Worm (Caenorhabditis elegans) whole organism, L2 larva: ENCODE data around the gene hum-10.
A peak's percentile ranks its signal among the peaks of the same experiment; 100 is the strongest.

Source experiments
- C34F6.9 ChIP-seq: fragments of 150-350 bp; optimal IDR thresholded peaks from 2 replicates; lab custom pipeline; 2014; ENCODE audit warnings: missing biosample characterization, missing genetic modification characterization
- F13H6.1 ChIP-seq: sonication (generic microtip); optimal IDR thresholded peaks from 2 replicates; lab custom pipeline; 2016; ENCODE audit warnings: missing genetic modification characterization, missing compliant biosample characterization
- R02D3.7 ChIP-seq: fragments of 150-350 bp; optimal IDR thresholded peaks from 2 replicates; lab custom pipeline; 2014; ENCODE audit warnings: missing biosample characterization, missing genetic modification characterization
- Y55F3AM.14 ChIP-seq: fragments of 200-800 bp; sonication (Bioruptor generic); optimal IDR thresholded peaks from 2 replicates; lab custom pipeline; 2018; ENCODE audit warnings: mild to moderate bottlenecking, missing genetic modification characterization, missing compliant biosample characterization
- ZK546.5 ChIP-seq: sonication (generic microtip); optimal IDR thresholded peaks from 2 replicates; lab custom pipeline; 2017; ENCODE audit warnings: missing biosample characterization, missing genetic modification characterization
- alr-1 ChIP-seq: fragments of 150-350 bp; optimal IDR thresholded peaks from 2 replicates; lab custom pipeline; 2014; ENCODE audit warnings: missing biosample characterization, missing genetic modification characterization
- aly-2 ChIP-seq: fragments of 150-350 bp; optimal IDR thresholded peaks from 2 replicates; lab custom pipeline; 2014; ENCODE audit warnings: missing biosample characterization, missing genetic modification characterization
- ama-1 ChIP-seq: fragments of 150-350 bp; optimal IDR thresholded peaks from 2 replicates; lab custom pipeline; 2018; ENCODE audit warnings: inconsistent platforms
- blmp-1 ChIP-seq: sonication (generic microtip); optimal IDR thresholded peaks from 2 replicates; lab custom pipeline; 2017; ENCODE audit warnings: missing genetic modification characterization, mild to moderate bottlenecking, missing compliant biosample characterization, antibody characterized with exemption, moderate library complexity; ENCODE audit not compliant: insufficient read depth
- ceh-16 ChIP-seq: fragments of 150-350 bp; optimal IDR thresholded peaks from 2 replicates; lab custom pipeline; 2014; ENCODE audit warnings: missing biosample characterization, missing genetic modification characterization
- crh-2 ChIP-seq: sonication (generic microtip); optimal IDR thresholded peaks from 2 replicates; lab custom pipeline; 2017; ENCODE audit warnings: missing biosample characterization, missing genetic modification characterization
- egl-27 ChIP-seq: sonication (generic microtip); optimal IDR thresholded peaks from 3 replicates; lab custom pipeline; 2017; ENCODE audit warnings: missing biosample characterization, missing genetic modification reagents, missing genetic modification characterization
- elt-1 ChIP-seq: fragments of 150-350 bp; optimal IDR thresholded peaks from 2 replicates; lab custom pipeline; 2014; ENCODE audit warnings: missing biosample characterization, missing genetic modification characterization
- elt-3 ChIP-seq: sonication (generic microtip); optimal IDR thresholded peaks from 2 replicates; lab custom pipeline; 2017; ENCODE audit warnings: missing biosample characterization, missing genetic modification characterization
- fos-1 ChIP-seq: fragments of 150-350 bp; optimal IDR thresholded peaks from 2 replicates; lab custom pipeline; 2014; ENCODE audit warnings: missing biosample characterization, missing genetic modification characterization
- gmeb-1 ChIP-seq: fragments of 150-350 bp; optimal IDR thresholded peaks from 2 replicates; lab custom pipeline; 2014; ENCODE audit warnings: missing biosample characterization, missing genetic modification characterization
- lin-11 ChIP-seq: fragments of 150-350 bp; sonication (generic microtip); optimal IDR thresholded peaks from 2 replicates; lab custom pipeline; 2014; ENCODE audit warnings: missing biosample characterization, missing genetic modification characterization, inconsistent platforms, mixed read lengths
- lin-13 ChIP-seq: fragments of 150-350 bp; optimal IDR thresholded peaks from 2 replicates; lab custom pipeline; 2014; ENCODE audit warnings: missing biosample characterization, missing genetic modification reagents, missing genetic modification characterization
- lsy-2 ChIP-seq, 2 experiments: fragments of 150-350 bp in 1 of 2; sonication (generic microtip) in 1 of 2; optimal IDR thresholded peaks; 2 replicates each; lab custom pipeline; 2014 to 2017; ENCODE audit warnings: missing biosample characterization in 2 of 2, missing genetic modification characterization in 2 of 2
- mab-5 ChIP-seq: fragments of 150-350 bp; optimal IDR thresholded peaks from 2 replicates; lab custom pipeline; 2014; ENCODE audit warnings: missing biosample characterization, missing genetic modification characterization
- mbf-1 ChIP-seq: sonication (generic microtip); optimal IDR thresholded peaks from 2 replicates; lab custom pipeline; 2017; ENCODE audit warnings: missing biosample characterization, missing genetic modification characterization
- mdl-1 ChIP-seq, 2 experiments: fragments of 150-350 bp in 1 of 2; sonication (generic microtip) in 1 of 2; optimal IDR thresholded peaks; 2 replicates each; lab custom pipeline; 2017; ENCODE audit warnings: missing biosample characterization in 2 of 2, missing genetic modification characterization in 2 of 2
- nhr-10 ChIP-seq: sonication (generic microtip); optimal IDR thresholded peaks from 2 replicates; lab custom pipeline; 2017; ENCODE audit warnings: missing biosample characterization, missing genetic modification characterization
- nhr-11 ChIP-seq: fragments of 150-350 bp; optimal IDR thresholded peaks from 2 replicates; lab custom pipeline; 2014; ENCODE audit warnings: missing biosample characterization, missing genetic modification characterization
- nhr-12 ChIP-seq: fragments of 150-350 bp; optimal IDR thresholded peaks from 2 replicates; lab custom pipeline; 2014; ENCODE audit warnings: missing biosample characterization, missing genetic modification characterization
- nhr-129 ChIP-seq: fragments of 150-350 bp; optimal IDR thresholded peaks from 2 replicates; lab custom pipeline; 2014; ENCODE audit warnings: missing biosample characterization, missing genetic modification characterization
- nhr-21 ChIP-seq: fragments of 150-350 bp; optimal IDR thresholded peaks from 2 replicates; lab custom pipeline; 2014; ENCODE audit warnings: missing biosample characterization, missing genetic modification characterization
- nhr-23 ChIP-seq: fragments of 150-350 bp; optimal IDR thresholded peaks from 2 replicates; lab custom pipeline; 2014; ENCODE audit warnings: missing biosample characterization, missing genetic modification reagents, missing genetic modification characterization
- nhr-237 ChIP-seq: fragments of 150-350 bp; optimal IDR thresholded peaks from 2 replicates; lab custom pipeline; 2014; ENCODE audit warnings: missing biosample characterization, missing genetic modification characterization
- nhr-25 ChIP-seq: fragments of 150-350 bp; sonication (generic microtip); optimal IDR thresholded peaks from 3 replicates; lab custom pipeline; 2014; ENCODE audit warnings: missing biosample characterization, missing genetic modification characterization
- nhr-6 ChIP-seq: fragments of 150-350 bp; optimal IDR thresholded peaks from 2 replicates; lab custom pipeline; 2014; ENCODE audit warnings: missing biosample characterization, missing genetic modification characterization
- nhr-77 ChIP-seq: fragments of 150-350 bp; optimal IDR thresholded peaks from 2 replicates; lab custom pipeline; 2014; ENCODE audit warnings: missing biosample characterization, missing genetic modification characterization
- peb-1 ChIP-seq: fragments of 150-350 bp; optimal IDR thresholded peaks from 2 replicates; lab custom pipeline; 2014; ENCODE audit warnings: missing biosample characterization, missing genetic modification characterization
- sem-4 ChIP-seq: fragments of 150-350 bp; optimal IDR thresholded peaks from 2 replicates; lab custom pipeline; 2014; ENCODE audit warnings: missing biosample characterization, missing genetic modification reagents, missing genetic modification characterization
- sma-3 ChIP-seq: sonication (generic microtip); optimal IDR thresholded peaks from 2 replicates; lab custom pipeline; 2016; ENCODE audit warnings: missing genetic modification reagents, missing genetic modification characterization, missing compliant biosample characterization
- sma-9 ChIP-seq, 2 experiments: fragments of 150-350 bp in 1 of 2; sonication (generic microtip) in 1 of 2; optimal IDR thresholded peaks; 2 replicates each; lab custom pipeline; 2014 to 2016; ENCODE audit warnings: missing genetic modification characterization in 2 of 2, mild to moderate bottlenecking in 1 of 2, missing biosample characterization in 1 of 2, missing compliant biosample characterization in 1 of 2, missing genetic modification reagents in 1 of 2, moderate library complexity in 1 of 2
- snpc-4 ChIP-seq: fragments of 150-350 bp; optimal IDR thresholded peaks from 2 replicates; lab custom pipeline; 2014; ENCODE audit warnings: missing biosample characterization, missing genetic modification characterization
- unc-39 ChIP-seq: fragments of 150-350 bp; optimal IDR thresholded peaks from 2 replicates; lab custom pipeline; 2014; ENCODE audit warnings: missing biosample characterization, missing genetic modification characterization
- unc-55 ChIP-seq: fragments of 150-350 bp; sonication (generic microtip); optimal IDR thresholded peaks from 3 replicates; lab custom pipeline; 2014; ENCODE audit warnings: missing biosample characterization, missing genetic modification reagents, missing genetic modification characterization
- ztf-1 ChIP-seq: fragments of 200-800 bp; sonication (Bioruptor generic); conservative IDR thresholded peaks from 2 replicates; pipeline ENCODE4 v1.3.6; 2022; ENCODE audit warnings: missing genetic modification characterization, missing compliant biosample characterization
- ztf-11 ChIP-seq: sonication (generic microtip); optimal IDR thresholded peaks from 2 replicates; lab custom pipeline; 2017; ENCODE audit warnings: missing biosample characterization, missing genetic modification characterization
- ztf-4 ChIP-seq: fragments of 150-350 bp; optimal IDR thresholded peaks from 2 replicates; lab custom pipeline; 2014; ENCODE audit warnings: missing biosample characterization, missing genetic modification characterization

hum-10 gene

DNA sequence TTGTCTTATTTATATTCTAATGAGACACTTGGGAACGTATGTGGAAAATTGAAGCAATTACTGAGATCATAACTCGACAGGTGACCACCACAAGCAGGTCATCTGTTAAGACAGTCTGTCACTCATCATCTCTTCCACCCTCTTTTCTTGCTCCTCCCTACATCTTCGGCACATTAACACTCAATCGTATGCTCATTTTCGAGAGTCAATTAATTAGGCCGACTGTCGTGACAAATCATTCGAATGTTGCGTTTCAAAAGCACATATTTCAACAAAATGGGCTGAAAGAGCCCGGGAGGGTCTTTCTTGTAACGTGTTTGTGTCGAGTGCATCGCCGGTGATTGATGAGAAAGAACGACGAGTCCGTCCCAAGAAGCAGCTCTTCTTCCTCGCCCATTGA is 20.2 kb upstream of the hum-10 start:
- TF ChIP-seq unc-55 (GFP tag; lab: Kevin White, UChicago) (peak; percentile 6), sem-4 (tag; lab: Kevin White, UChicago) (peak; percentile 16), ama-1 (lab: Kevin White, UChicago) (no peak), R02D3.7 (tag; lab: Kevin White, UChicago) (no peak), egl-27 (no peak), peb-1 (tag; lab: Kevin White, UChicago) (no peak), mab-5 (tag; lab: Kevin White, UChicago) (peak; percentile 87)

DNA sequence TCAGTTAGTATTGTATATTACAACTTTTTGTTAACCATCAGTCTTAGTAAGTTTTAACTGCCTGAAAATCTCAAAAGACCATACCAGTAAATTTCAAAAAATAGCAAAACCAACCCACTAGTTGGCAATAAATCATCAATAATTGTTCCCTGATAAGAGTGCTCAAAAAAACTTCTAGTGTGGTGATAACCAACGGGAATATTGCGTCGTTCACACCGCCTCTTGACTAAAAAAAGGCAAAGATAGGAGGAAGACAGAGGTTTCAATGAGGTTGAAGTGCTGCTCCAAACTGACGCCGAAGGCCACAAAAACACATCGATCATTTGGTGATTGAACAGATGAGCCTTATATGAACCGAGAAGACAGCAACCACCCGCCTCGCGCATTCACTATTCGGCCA is 18.8 kb upstream of the hum-10 start:
- TF ChIP-seq sma-3 (GFP tag; lab: Kevin White, UChicago), result no peak
- TF ChIP-seq fos-1 (tag; lab: Kevin White, UChicago), result peak; percentile 22
- no peak for TF ChIP-seq nhr-21 (tag; lab: Kevin White, UChicago)
- no peak for TF ChIP-seq nhr-10 (tag; lab: Kevin White, UChicago)
- TF ChIP-seq, all 48 proteins: peak for 1

DNA sequence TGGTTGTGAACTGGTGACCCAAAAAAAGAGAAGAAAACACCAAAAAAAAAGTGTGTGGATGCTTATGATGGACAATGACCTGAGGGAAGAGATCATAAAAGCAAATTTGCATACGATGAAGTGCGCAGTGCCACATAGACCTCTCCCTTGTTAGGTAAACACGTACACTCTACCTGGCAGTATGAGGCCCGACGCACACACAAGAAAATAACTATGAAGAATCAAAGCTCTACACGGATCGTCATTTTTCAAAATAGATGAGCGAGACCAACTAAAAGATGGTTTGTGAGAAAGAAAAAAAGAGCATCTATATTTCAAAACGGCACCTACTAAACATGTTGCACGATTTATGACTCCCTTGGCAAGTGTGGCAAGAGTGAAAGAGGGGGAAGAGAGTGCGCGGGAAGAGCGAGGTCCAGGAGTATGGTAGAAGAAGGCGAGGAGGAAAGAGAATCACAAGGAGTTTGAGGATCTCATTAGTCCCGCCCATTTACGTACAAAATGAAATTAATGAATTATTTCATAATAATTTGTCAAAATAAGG is 18.1 kb upstream of the hum-10 start, which contains the start of gene mig-13:
TSS of gene mig-13 (minus strand) at position 51 of the 544 bp plus-strand sequence.
- TF ChIP-seq mab-5 (tag; lab: Kevin White, UChicago) (peak; percentile 92), elt-3 (no peak)
- TF ChIP-seq, all 48 proteins: peak for 1

DNA sequence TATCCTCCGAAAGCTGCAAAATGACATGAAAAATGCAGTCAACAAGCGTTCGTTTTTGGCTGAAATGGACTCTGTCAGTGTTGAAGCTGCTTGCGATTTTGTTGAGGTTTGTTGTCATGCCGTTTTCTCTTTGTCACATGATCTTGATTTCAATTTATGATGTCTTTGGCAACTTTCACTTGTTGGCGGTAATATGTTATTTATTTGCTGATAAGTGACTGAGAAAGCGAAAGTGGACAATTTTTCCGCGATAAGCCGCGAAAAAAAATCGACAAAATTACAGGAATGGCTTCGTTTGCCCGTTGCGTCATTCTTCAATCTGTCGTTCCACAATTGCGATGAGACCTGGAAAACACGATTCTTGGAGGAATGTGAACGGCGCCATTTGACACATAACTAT is 13.2 kb upstream of the hum-10 start:
- no peak for TF ChIP-seq nhr-23
- no peak for TF ChIP-seq ceh-16
- peak; percentile 98 for TF ChIP-seq blmp-1 (tag; lab: Kevin White, UChicago)
- no peak for TF ChIP-seq ztf-4
- TF ChIP-seq nhr-129 (tag; lab: Kevin White, UChicago), result peak; percentile 14
- TF ChIP-seq crh-2 (tag; lab: Kevin White, UChicago), result peak; percentile 73
- no peak for TF ChIP-seq C34F6.9 (tag; lab: Kevin White, UChicago)
- TF ChIP-seq sma-3 (GFP tag; lab: Kevin White, UChicago), result peak; percentile 10
- TF ChIP-seq aly-2 (tag; lab: Kevin White, UChicago), result no peak
- no peak for TF ChIP-seq nhr-77 (tag; lab: Kevin White, UChicago)
- TF ChIP-seq gmeb-1 (tag; lab: Kevin White, UChicago), result peak; percentile 1
- TF ChIP-seq nhr-25 (tag; lab: Kevin White, UChicago), result no peak
- peak in 1 of 2 experiments; percentile 4 for TF ChIP-seq lsy-2 (tag; optimal IDR thresholded peaks at IDR 0.05; lab: Kevin White, UChicago)
- TF ChIP-seq peb-1 (tag; lab: Kevin White, UChicago), result no peak
- no peak for TF ChIP-seq ztf-1
- TF ChIP-seq sma-9 (GFP tag; optimal IDR thresholded peaks at IDR 0.05; lab: Kevin White, UChicago), result peak; percentile 83
- no peak for TF ChIP-seq sma-9 (tag; optimal IDR thresholded peaks at IDR 0.05; lab: Kevin White, UChicago)
- TF ChIP-seq ZK546.5 (tag; lab: Kevin White, UChicago), result no peak
- no peak for TF ChIP-seq nhr-237 (tag; lab: Kevin White, UChicago)
- TF ChIP-seq fos-1 (tag; lab: Kevin White, UChicago), result peak; percentile 74
- TF ChIP-seq lin-11, result no peak
- TF ChIP-seq nhr-12 (tag; lab: Kevin White, UChicago), result no peak
- TF ChIP-seq F13H6.1, result peak; percentile 64
- TF ChIP-seq mbf-1 (tag; lab: Kevin White, UChicago), result no peak

DNA sequence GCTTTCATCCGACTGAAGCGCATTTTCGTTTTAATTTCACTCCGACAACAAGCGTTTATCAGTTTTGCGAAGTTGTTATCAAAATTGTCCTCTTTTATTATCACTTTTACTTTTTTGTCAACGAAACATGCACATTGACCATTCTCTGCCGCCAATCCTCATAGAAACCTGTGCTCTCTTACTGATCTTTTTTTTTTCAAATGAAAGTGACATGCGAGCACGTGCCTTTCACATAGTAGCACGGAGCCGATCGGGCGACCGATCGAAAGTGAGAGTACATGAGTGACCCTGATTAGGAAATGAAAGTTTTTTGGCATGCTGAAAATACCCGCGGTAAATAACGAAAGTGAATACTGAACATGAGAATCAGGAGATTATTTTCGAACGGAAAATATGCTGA is 12.0 kb upstream of the hum-10 start:
- no peak for TF ChIP-seq nhr-77 (tag; lab: Kevin White, UChicago)
- TF ChIP-seq mbf-1 (tag; lab: Kevin White, UChicago), result no peak
- TF ChIP-seq sma-9 (GFP tag; optimal IDR thresholded peaks at IDR 0.05; lab: Kevin White, UChicago), result peak; percentile 53
- no peak for TF ChIP-seq sma-9 (tag; optimal IDR thresholded peaks at IDR 0.05; lab: Kevin White, UChicago)
- TF ChIP-seq elt-1 (tag; lab: Kevin White, UChicago), result no peak
- TF ChIP-seq lin-13 (GFP tag; lab: Kevin White, UChicago), result no peak
- no peak for TF ChIP-seq unc-39 (tag; lab: Kevin White, UChicago)
- TF ChIP-seq nhr-23, result no peak
- TF ChIP-seq peb-1 (tag; lab: Kevin White, UChicago), result no peak
- TF ChIP-seq snpc-4, result no peak
- no peak for TF ChIP-seq ceh-16
- peak; percentile 63 for TF ChIP-seq crh-2 (tag; lab: Kevin White, UChicago)
- TF ChIP-seq C34F6.9 (tag; lab: Kevin White, UChicago), result no peak
- TF ChIP-seq nhr-6 (tag; lab: Kevin White, UChicago), result no peak
- TF ChIP-seq nhr-21 (tag; lab: Kevin White, UChicago), result no peak
- TF ChIP-seq ztf-1, result no peak
- no peak for TF ChIP-seq ztf-11 (tag; lab: Kevin White, UChicago)
- TF ChIP-seq mdl-1 (tag; optimal IDR thresholded peaks at IDR 0.05; lab: Kevin White, UChicago), result peak in 1 of 2 experiments; percentile 26
- peak; percentile 40 for TF ChIP-seq fos-1 (tag; lab: Kevin White, UChicago)
- TF ChIP-seq ama-1 (lab: Kevin White, UChicago), result no peak
- TF ChIP-seq sma-3 (GFP tag; lab: Kevin White, UChicago), result peak; percentile 41
- TF ChIP-seq egl-27, result peak; percentile 11
- TF ChIP-seq nhr-237 (tag; lab: Kevin White, UChicago), result no peak
- TF ChIP-seq blmp-1 (tag; lab: Kevin White, UChicago), result peak; percentile 91
- no peak for TF ChIP-seq Y55F3AM.14 (GFP tag; lab: Kevin White, UChicago)
- no peak for TF ChIP-seq nhr-11 (tag; lab: Kevin White, UChicago)
- no peak for TF ChIP-seq R02D3.7 (tag; lab: Kevin White, UChicago)
- no peak for TF ChIP-seq alr-1
- peak; percentile 88 for TF ChIP-seq F13H6.1
- TF ChIP-seq aly-2 (tag; lab: Kevin White, UChicago), result no peak
